Worm (Caenorhabditis elegans) whole organism, young adult: Measurements from ENCODE around the gene trcs-1.
A peak's percentile ranks its signal among the peaks of the same experiment; 100 is the strongest.
"Not testable (repeated sequence)": the region's sequence is repeated elsewhere in the genome, so short reads cannot be mapped to it uniquely, and the experiment has no call there.

Experiments
- B0336.3 ChIP-seq: fragments of 200-800 bp; sonication (Bioruptor generic); IDR thresholded peaks from 2 replicates; pipeline ENCODE4 v1.3.6; 2022; ENCODE audit warnings: missing genetic modification characterization, missing compliant biosample characterization
- F22D6.2 ChIP-seq: sonication (generic microtip); optimal IDR thresholded peaks from 2 replicates; lab custom pipeline; 2016; ENCODE audit warnings: mild to moderate bottlenecking, missing genetic modification characterization, missing compliant biosample characterization
- K11D2.4 ChIP-seq: fragments of 200-800 bp; sonication (Bioruptor generic); IDR thresholded peaks from 2 replicates; pipeline ENCODE4 v1.3.6; 2022; ENCODE audit warnings: missing genetic modification reagents, missing genetic modification characterization, missing compliant biosample characterization
- Y53G8AR.9 ChIP-seq: fragments of 200-800 bp; sonication (Bioruptor generic); conservative IDR thresholded peaks from 2 replicates; pipeline ENCODE4 v1.3.6; 2022; ENCODE audit warnings: missing genetic modification reagents, missing genetic modification characterization, missing compliant biosample characterization
- Y79H2A.3 ChIP-seq: fragments of 200-800 bp; sonication (Bioruptor generic); conservative IDR thresholded peaks from 2 replicates; pipeline ENCODE4 v1.3.6; 2022; ENCODE audit warnings: missing genetic modification reagents, missing genetic modification characterization, missing compliant biosample characterization
- Y95B8A.8 ChIP-seq: fragments of 200-800 bp; sonication (Bioruptor generic); IDR thresholded peaks from 2 replicates; pipeline ENCODE4 v1.3.6; 2022; ENCODE audit warnings: missing genetic modification reagents, missing genetic modification characterization, missing compliant biosample characterization
- aptf-3 ChIP-seq: fragments of 200-800 bp; sonication (Bioruptor generic); IDR thresholded peaks from 2 replicates; pipeline ENCODE4 v1.3.6; 2022; ENCODE audit warnings: missing genetic modification characterization, missing compliant biosample characterization
- attf-3 ChIP-seq: fragments of 200-800 bp; sonication (Bioruptor generic); conservative IDR thresholded peaks from 2 replicates; pipeline ENCODE4 v1.3.6; 2022; ENCODE audit warnings: missing genetic modification reagents, missing genetic modification characterization, missing compliant biosample characterization
- attf-6 ChIP-seq: fragments of 200-800 bp; sonication (Bioruptor generic); IDR thresholded peaks from 2 replicates; pipeline ENCODE4 v1.3.6; 2022; ENCODE audit warnings: missing genetic modification reagents, missing genetic modification characterization, missing compliant biosample characterization
- ccch-3 ChIP-seq: fragments of 200-800 bp; sonication (Bioruptor generic); optimal IDR thresholded peaks from 2 replicates; lab custom pipeline; 2018; ENCODE audit warnings: mild to moderate bottlenecking, missing genetic modification characterization, missing compliant biosample characterization
- cebp-1 ChIP-seq, 2 experiments: fragments of 200-800 bp in 1 of 2; sonication (Bioruptor generic) in 1 of 2; sonication (generic microtip) in 1 of 2; IDR thresholded peaks in 1 of 2; optimal IDR thresholded peaks in 1 of 2; 2 replicates each; pipeline versions ENCODE4 v1.3.6 to Lab custom; 2017 to 2022; ENCODE audit warnings: missing compliant biosample characterization in 2 of 2, missing genetic modification characterization in 2 of 2, mild to moderate bottlenecking in 1 of 2, missing genetic modification reagents in 1 of 2, moderate library complexity in 1 of 2
- cebp-2 ChIP-seq: fragments of 200-800 bp; sonication (Bioruptor generic); IDR thresholded peaks from 2 replicates; pipeline ENCODE4 v1.3.6; 2022; ENCODE audit warnings: missing genetic modification characterization, missing compliant biosample characterization
- ceh-100 ChIP-seq: fragments of 200-800 bp; sonication (Bioruptor generic); IDR thresholded peaks from 2 replicates; pipeline ENCODE4 v1.3.6; 2022; ENCODE audit warnings: missing genetic modification reagents, missing genetic modification characterization, missing compliant biosample characterization
- ceh-40 ChIP-seq: fragments of 200-800 bp; sonication (Bioruptor generic); IDR thresholded peaks from 2 replicates; pipeline ENCODE4 v1.3.6; 2022; ENCODE audit warnings: missing genetic modification characterization, missing compliant biosample characterization
- ceh-91 ChIP-seq: fragments of 200-800 bp; sonication (Bioruptor generic); IDR thresholded peaks from 2 replicates; pipeline ENCODE4 v1.3.6; 2022; ENCODE audit warnings: missing genetic modification reagents, missing genetic modification characterization, missing compliant biosample characterization
- dox-1 ChIP-seq: fragments of 200-800 bp; sonication (Bioruptor generic); IDR thresholded peaks from 2 replicates; pipeline ENCODE4 v1.3.6; 2022; ENCODE audit warnings: missing genetic modification reagents, missing genetic modification characterization, missing compliant biosample characterization
- egl-18 ChIP-seq: fragments of 200-800 bp; sonication (Bioruptor generic); IDR thresholded peaks from 2 replicates; pipeline ENCODE4 v1.3.6; 2022; ENCODE audit warnings: missing genetic modification reagents, missing genetic modification characterization, missing compliant biosample characterization
- egrh-3 ChIP-seq: fragments of 200-800 bp; sonication (Bioruptor generic); IDR thresholded peaks from 2 replicates; pipeline ENCODE4 v1.3.6; 2022; ENCODE audit warnings: missing genetic modification reagents, missing genetic modification characterization, missing compliant biosample characterization
- ets-4 ChIP-seq: fragments of 200-800 bp; sonication (Bioruptor generic); optimal IDR thresholded peaks from 2 replicates; lab custom pipeline; 2018; ENCODE audit warnings: mild to moderate bottlenecking, missing genetic modification characterization, missing compliant biosample characterization
- fkh-3 ChIP-seq: sonication (generic microtip); optimal IDR thresholded peaks from 2 replicates; lab custom pipeline; 2016; ENCODE audit warnings: mild to moderate bottlenecking, missing genetic modification characterization, missing compliant biosample characterization
- him-1 ChIP-seq: sonication (generic microtip); optimal IDR thresholded peaks from 2 replicates; lab custom pipeline; 2016; ENCODE audit warnings: missing genotype, missing genetic modification reagents, missing genetic modification characterization, missing compliant biosample characterization
- lir-1 ChIP-seq: fragments of 200-800 bp; sonication (Bioruptor generic); conservative IDR thresholded peaks from 2 replicates; pipeline ENCODE4 v1.3.6; 2022; ENCODE audit warnings: missing genetic modification reagents, missing genetic modification characterization, missing compliant biosample characterization
- lsl-1 ChIP-seq: fragments of 200-800 bp; sonication (Bioruptor generic); optimal IDR thresholded peaks from 2 replicates; lab custom pipeline; 2018; ENCODE audit warnings: mild to moderate bottlenecking, missing genetic modification characterization, moderate library complexity, missing compliant biosample characterization
- madf-10 ChIP-seq: sonication (generic microtip); optimal IDR thresholded peaks from 2 replicates; lab custom pipeline; 2016; ENCODE audit warnings: mild to moderate bottlenecking, missing genetic modification characterization, missing compliant biosample characterization
- madf-3 ChIP-seq: fragments of 200-800 bp; sonication (Bioruptor generic); IDR thresholded peaks from 2 replicates; pipeline ENCODE4 v1.3.6; 2022; ENCODE audit warnings: missing genetic modification reagents, missing genetic modification characterization, missing compliant biosample characterization
- mcd-1 ChIP-seq: fragments of 200-800 bp; sonication (Bioruptor generic); IDR thresholded peaks from 2 replicates; pipeline ENCODE4 v1.3.6; 2022; ENCODE audit warnings: missing genetic modification reagents, missing genetic modification characterization, missing compliant biosample characterization
- mxl-1 ChIP-seq: sonication (generic microtip); optimal IDR thresholded peaks from 2 replicates; lab custom pipeline; 2016; ENCODE audit warnings: missing genetic modification characterization, missing compliant biosample characterization
- nfya-1 ChIP-seq: sonication (generic microtip); optimal IDR thresholded peaks from 2 replicates; lab custom pipeline; 2017; ENCODE audit warnings: antibody characterized with exemption, missing compliant biosample characterization, missing genetic modification characterization, borderline replicate concordance; ENCODE audit not compliant: insufficient read depth
- nfya-2 ChIP-seq: fragments of 200-800 bp; sonication (Bioruptor generic); IDR thresholded peaks from 2 replicates; pipeline ENCODE4 v1.3.6; 2022; ENCODE audit warnings: missing genetic modification reagents, missing genetic modification characterization, missing compliant biosample characterization
- nhr-80 ChIP-seq: sonication (generic microtip); optimal IDR thresholded peaks from 2 replicates; lab custom pipeline; 2016; ENCODE audit warnings: missing genetic modification characterization, missing compliant biosample characterization
- nhr-90 ChIP-seq: sonication (generic microtip); optimal IDR thresholded peaks from 2 replicates; lab custom pipeline; 2016; ENCODE audit warnings: missing genotype, mild to moderate bottlenecking, missing genetic modification characterization, missing compliant biosample characterization
- pha-4 ChIP-seq: fragments of 150-350 bp; sonication (generic microtip); optimal IDR thresholded peaks from 2 replicates; lab custom pipeline; 2014; ENCODE audit warnings: missing biosample characterization, missing genetic modification reagents, missing genetic modification characterization
- snpc-1.3 ChIP-seq: sonication (generic microtip); optimal IDR thresholded peaks from 2 replicates; lab custom pipeline; 2017; ENCODE audit warnings: missing genetic modification characterization, mild to moderate bottlenecking, missing compliant biosample characterization, antibody characterized with exemption, moderate library complexity, missing genotype, missing genetic modification reagents; ENCODE audit not compliant: insufficient read depth
- zfh-2 ChIP-seq: fragments of 200-800 bp; sonication (Bioruptor generic); conservative IDR thresholded peaks from 2 replicates; pipeline ENCODE4 v1.3.6; 2022; ENCODE audit warnings: missing genetic modification reagents, missing genetic modification characterization, missing compliant biosample characterization
- ztf-18 ChIP-seq: sonication (generic microtip); optimal IDR thresholded peaks from 2 replicates; lab custom pipeline; 2016; ENCODE audit warnings: missing genotype, mild to moderate bottlenecking, missing genetic modification characterization, missing compliant biosample characterization
- ztf-22 ChIP-seq: fragments of 200-800 bp; sonication (Bioruptor generic); optimal IDR thresholded peaks from 2 replicates; lab custom pipeline; 2018; ENCODE audit warnings: mild to moderate bottlenecking, missing genetic modification characterization, moderate library complexity, missing compliant biosample characterization

Gene trcs-1

ce11 chrIV:9595779-9596406 lies 7.3 kb upstream of the trcs-1 start, which contains the start of the genes F27C8.3 and F27C8.2:
Gene F27C8.3 (minus strand): TSS chrIV:9595879.
Gene F27C8.2 (plus strand): TSS chrIV:9596356.
- TF ChIP-seq egrh-3 (GFP tag; lab: Robert Waterston, UW); nhr-90 (tag; lab: Kevin White, UChicago); B0336.3 (GFP tag; lab: Robert Waterston, UW): not testable (repeated sequence)

ce11 chrIV:9593456-9593855 lies 4.8 kb upstream of the trcs-1 start, which contains the start of gene spp-18:
Gene spp-18 (plus strand): TSS chrIV:9593712.
- TF ChIP-seq F22D6.2 (tag; lab: Kevin White, UChicago) = no peak
- TF ChIP-seq mxl-1 (tag; lab: Kevin White, UChicago) = no peak
- no peak for TF ChIP-seq madf-3 (GFP tag; lab: Robert Waterston, UW)
- TF ChIP-seq ceh-91 (GFP tag; lab: Robert Waterston, UW) = no peak
- 0 out of 2 replicates have a peak, but pooled peaks have one; percentile 37 for TF ChIP-seq dox-1 (GFP tag; lab: Robert Waterston, UW)
- TF ChIP-seq ets-4 (GFP tag; lab: Kevin White, UChicago) = peak; percentile 75
- no peak for TF ChIP-seq fkh-3
- TF ChIP-seq cebp-1 (GFP tag; IDR thresholded peaks at IDR 0.05; lab: Robert Waterston, UW) = peak; percentile 68; the same call in 1 of the 2 replicates
- TF ChIP-seq cebp-1 (tag; optimal IDR thresholded peaks at IDR 0.05; lab: Kevin White, UChicago) = no peak
- peak; percentile 87 for TF ChIP-seq nhr-80 (tag; lab: Kevin White, UChicago)
- TF ChIP-seq, all 124 proteins: peak for 4

ce11 chrIV:9592413-9592812 lies 3.8 kb upstream of the trcs-1 start, which contains the start of gene pei-1:
Gene pei-1 (minus strand): TSS chrIV:9592513.
- no peak for TF ChIP-seq ceh-100
- no peak for TF ChIP-seq Y79H2A.3 (GFP tag; lab: Robert Waterston, UW)
- TF ChIP-seq him-1 (tag; lab: Kevin White, UChicago) = no peak
- TF ChIP-seq ztf-22 (GFP tag; lab: Kevin White, UChicago) = no peak
- TF ChIP-seq ztf-18 (tag; lab: Kevin White, UChicago) = no peak
- no peak for TF ChIP-seq madf-10 (tag; lab: Kevin White, UChicago)
- no peak for TF ChIP-seq lir-1 (GFP tag; lab: Robert Waterston, UW)
- no peak for TF ChIP-seq snpc-1.3 (tag; lab: Kevin White, UChicago)
- TF ChIP-seq attf-6 (GFP tag; lab: Robert Waterston, UW) = no peak
- no peak for TF ChIP-seq cebp-2 (GFP tag; lab: Robert Waterston, UW)
- TF ChIP-seq pha-4 (tag; lab: Kevin White, UChicago) = no peak
- TF ChIP-seq Y95B8A.8 = no peak

- TF ChIP-seq Y53G8AR.9 (no peak), nfya-1 (tag; lab: Kevin White, UChicago) (no peak), ceh-40 (GFP tag; lab: Robert Waterston, UW) (no peak), fkh-3 (no peak), zfh-2 (no peak), aptf-3 (GFP tag; lab: Robert Waterston, UW) (no peak), mcd-1 (GFP tag; lab: Robert Waterston, UW) (no peak), attf-3 (no peak), ccch-3 (GFP tag; lab: Kevin White, UChicago) (no peak), egl-18 (GFP tag; lab: Robert Waterston, UW) (no peak), lsl-1 (no peak), madf-10 (tag; lab: Kevin White, UChicago) (no peak), K11D2.4 (GFP tag; lab: Robert Waterston, UW) (no peak), nfya-2 (GFP tag; lab: Robert Waterston, UW) (no peak)
These were observed 4.3 kb downstream of the trcs-1 start for ce11 chrIV:9584352-9584751.
